Worm (Caenorhabditis elegans) whole organism, L1 larva: ENCODE data around the gene F13H8.2.

Experiments
- alr-1 ChIP-seq: fragments of 200-800 bp; sonication (Bioruptor generic); optimal IDR thresholded peaks from 2 replicates; lab custom pipeline; 2018; ENCODE audit warnings: borderline replicate concordance, mild to moderate bottlenecking, missing genetic modification characterization, missing compliant biosample characterization
- blmp-1 ChIP-seq: fragments of 150-350 bp; optimal IDR thresholded peaks from 2 replicates; lab custom pipeline; 2014; ENCODE audit warnings: missing biosample characterization, missing genetic modification characterization
- dsc-1 ChIP-seq: sonication (generic microtip); optimal IDR thresholded peaks from 2 replicates; lab custom pipeline; 2016; ENCODE audit warnings: mild to moderate bottlenecking, missing genetic modification characterization, missing compliant biosample characterization
- efl-1 ChIP-seq, 4 experiments: fragments of 150-350 bp; optimal IDR thresholded peaks in 3 of 4; peaks in 1 of 4; 1 replicate in 1 of 4; 2 replicates in 3 of 4; lab custom pipeline; 2014; ENCODE audit warnings: missing biosample characterization in 2 of 4, missing genetic modification characterization in 2 of 4, missing genetic modification reagents in 2 of 4
- lsy-2 ChIP-seq, 2 experiments: fragments of 150-350 bp; optimal IDR thresholded peaks; 2 replicates each; lab custom pipeline; 2014; ENCODE audit warnings: missing biosample characterization in 2 of 2, missing genetic modification characterization in 2 of 2
- mdl-1 ChIP-seq, 2 experiments: fragments of 150-350 bp; optimal IDR thresholded peaks; 2 replicates each; lab custom pipeline; 2014 to 2017; ENCODE audit warnings: missing biosample characterization in 2 of 2, missing genetic modification characterization in 2 of 2, inconsistent platforms in 1 of 2
- nhr-11 ChIP-seq: fragments of 150-350 bp; optimal IDR thresholded peaks from 2 replicates; lab custom pipeline; 2014; ENCODE audit warnings: missing biosample characterization, missing genetic modification characterization
- nhr-12 ChIP-seq: sonication (generic microtip); optimal IDR thresholded peaks from 2 replicates; lab custom pipeline; 2017; ENCODE audit warnings: missing biosample characterization, missing genetic modification characterization
- nhr-84 ChIP-seq: sonication (generic microtip); optimal IDR thresholded peaks from 2 replicates; lab custom pipeline; 2017; ENCODE audit warnings: missing biosample characterization, missing genetic modification characterization
- snpc-4 ChIP-seq: fragments of 150-350 bp; optimal IDR thresholded peaks from 2 replicates; lab custom pipeline; 2014; ENCODE audit warnings: missing biosample characterization, missing genetic modification characterization
- tbx-2 ChIP-seq: sonication (generic microtip); optimal IDR thresholded peaks from 2 replicates; lab custom pipeline; 2016; ENCODE audit warnings: missing genetic modification characterization, missing compliant biosample characterization
- unc-62 ChIP-seq: fragments of 150-350 bp; optimal IDR thresholded peaks from 2 replicates; lab custom pipeline; 2014; ENCODE audit warnings: missing biosample characterization, missing genetic modification reagents, missing genetic modification characterization
- zag-1 ChIP-seq: fragments of 150-350 bp; optimal IDR thresholded peaks from 2 replicates; lab custom pipeline; 2014; ENCODE audit warnings: missing biosample characterization, missing genetic modification characterization

DNA sequence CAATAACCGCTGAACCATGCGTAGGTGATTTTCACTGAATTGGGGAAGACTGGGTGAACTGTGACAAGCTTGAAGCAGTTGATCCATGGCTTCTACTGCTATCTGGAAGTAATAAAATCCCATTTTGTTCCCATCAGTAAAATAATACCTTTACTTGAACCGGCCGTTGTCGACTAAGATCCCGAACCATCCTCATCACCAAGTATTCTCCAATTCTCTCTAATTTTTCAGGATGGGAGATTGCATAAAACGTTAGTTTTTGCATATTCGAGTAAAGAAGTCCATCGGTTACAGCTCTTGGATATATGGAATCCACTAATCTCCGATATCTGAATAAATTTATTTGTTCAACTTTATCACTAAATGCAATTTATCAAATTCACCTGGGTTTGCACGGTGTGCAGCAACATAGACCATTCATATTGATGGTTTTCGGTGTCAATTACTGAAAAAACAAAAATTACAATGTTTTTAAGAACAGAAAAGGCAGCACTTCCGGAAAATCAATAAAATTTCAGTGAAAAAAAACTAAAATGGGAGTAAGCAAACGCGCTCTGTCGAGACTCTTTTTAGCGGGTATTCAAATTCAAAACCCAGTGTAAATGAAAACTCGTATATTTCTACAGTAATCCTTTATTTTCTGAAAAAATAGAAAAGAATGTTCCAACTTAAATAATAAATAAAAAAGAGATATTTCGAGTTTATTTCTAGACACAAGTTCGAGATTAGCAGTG, 50.7 kb downstream of the F13H8.2 start, which contains the start of gene efr-3:
- TF ChIP-seq mdl-1 (tag; optimal IDR thresholded peaks at IDR 0.05; lab: Kevin White, UChicago) (no peak), tbx-2 (tag; lab: Kevin White, UChicago) (peak; percentile 58), nhr-11 (peak; percentile 18), unc-62 (no peak), dsc-1 (no peak), zag-1 (tag; lab: Kevin White, UChicago) (no peak), alr-1 (tag; lab: Kevin White, UChicago) (no peak), lsy-2 (tag; optimal IDR thresholded peaks at IDR 0.05; lab: Kevin White, UChicago) (peak; percentile 65 to 79), blmp-1 (tag; lab: Kevin White, UChicago) (peak; percentile 31), efl-1 (optimal IDR thresholded peaks at IDR 0.05; lab: Kevin White, UChicago) (peak; percentile 81 to 93), efl-1 (GFP tag; optimal IDR thresholded peaks at IDR 0.05 in 1 of 2; lab: Kevin White, UChicago) (peak; percentile 94 to 99), snpc-4 (peak; percentile 24), nhr-84 (no peak), nhr-12 (tag; lab: Kevin White, UChicago) (no peak)
